Fruit fly (Drosophila melanogaster) whole organism, embryonic: ENCODE data around the gene Pino.
A peak's percentile ranks its signal among the peaks of the same experiment; 100 is the strongest.

Source experiments
- Asciz ChIP-seq: fragments of 200-800 bp; sonication (Bioruptor generic); optimal IDR thresholded peaks from 2 replicates; lab custom pipeline; 2017; ENCODE audit warnings: missing biosample characterization, mild to moderate bottlenecking, missing genetic modification characterization, missing genetic modification reagents
- Awh ChIP-seq: fragments of 200-800 bp; sonication (Bioruptor generic); IDR thresholded peaks from 2 replicates; pipeline ENCODE4, ENCODE4 v1.3.6; 2022; ENCODE audit warnings: missing biosample characterization, missing genetic modification characterization
- CG11398 ChIP-seq: fragments of 200-800 bp; sonication (Bioruptor generic); optimal IDR thresholded peaks from 2 replicates; lab custom pipeline; 2016; ENCODE audit warnings: missing biosample characterization, missing genetic modification characterization
- CG12769 ChIP-seq: fragments of 200-800 bp; sonication (Bioruptor generic); optimal IDR thresholded peaks from 2 replicates; lab custom pipeline; 2019; ENCODE audit warnings: missing biosample characterization, mild to moderate bottlenecking, missing genetic modification characterization, moderate library complexity
- CG13424 ChIP-seq: fragments of 200-800 bp; sonication (Bioruptor generic); optimal IDR thresholded peaks from 2 replicates; lab custom pipeline; 2019; ENCODE audit warnings: missing biosample characterization, mild to moderate bottlenecking, missing genetic modification characterization, moderate library complexity
- CG15601 ChIP-seq: fragments of 200-800 bp; sonication (Bioruptor generic); optimal IDR thresholded peaks from 3 replicates; lab custom pipeline; 2019; ENCODE audit warnings: missing biosample characterization, mild to moderate bottlenecking, missing genetic modification characterization, moderate library complexity
- CG17328 ChIP-seq: fragments of 200-800 bp; sonication (Bioruptor generic); IDR thresholded peaks from 2 replicates; pipeline ENCODE4 v1.3.6; 2022; ENCODE audit warnings: missing biosample characterization, missing genetic modification characterization
- CG17359 ChIP-seq: fragments of 200-800 bp; sonication (Bioruptor generic); optimal IDR thresholded peaks from 3 replicates; lab custom pipeline; 2018; ENCODE audit warnings: missing biosample characterization, mild to moderate bottlenecking, missing genetic modification characterization, moderate library complexity
- CG2875 ChIP-seq: fragments of 200-800 bp; sonication (Bioruptor generic); optimal IDR thresholded peaks from 2 replicates; lab custom pipeline; 2017; ENCODE audit warnings: missing biosample characterization, mild to moderate bottlenecking, missing genetic modification characterization, missing genetic modification reagents
- CG30403 ChIP-seq: fragments of 200-800 bp; sonication (Bioruptor generic); optimal IDR thresholded peaks from 3 replicates; lab custom pipeline; 2016; ENCODE audit warnings: missing biosample characterization, missing genetic modification characterization
- CG31224 ChIP-seq: fragments of 200-800 bp; sonication (Bioruptor generic); IDR thresholded peaks from 2 replicates; pipeline ENCODE4 v1.3.6; 2022; ENCODE audit warnings: missing biosample characterization, missing genetic modification characterization
- CG4404 ChIP-seq: fragments of 200-800 bp; sonication (Bioruptor generic); IDR thresholded peaks from 2 replicates; pipeline ENCODE4 v1.3.6; 2022; ENCODE audit warnings: missing biosample characterization, missing genetic modification characterization
- CG4617 ChIP-seq: fragments of 200-800 bp; sonication (Bioruptor generic); optimal IDR thresholded peaks from 3 replicates; lab custom pipeline; 2016; ENCODE audit warnings: missing biosample characterization, missing genetic modification characterization, borderline replicate concordance
- CG6791 ChIP-seq: fragments of 200-800 bp; sonication (Bioruptor generic); IDR thresholded peaks from 3 replicates; pipeline ENCODE4 v1.3.6; 2022; ENCODE audit warnings: missing biosample characterization, missing genetic modification characterization; ENCODE audit not compliant: partially characterized antibody
- CG7928 ChIP-seq: fragments of 200-800 bp; sonication (Bioruptor generic); optimal IDR thresholded peaks from 2 replicates; lab custom pipeline; 2017; ENCODE audit warnings: missing biosample characterization, mild to moderate bottlenecking, missing genetic modification characterization
- CG7987 ChIP-seq: fragments of 200-800 bp; sonication (Bioruptor generic); optimal IDR thresholded peaks from 2 replicates; lab custom pipeline; 2018; ENCODE audit warnings: missing biosample characterization, mild to moderate bottlenecking, missing genetic modification characterization, moderate library complexity
- Dip2 ChIP-seq: fragments of 200-800 bp; sonication (Bioruptor generic); IDR thresholded peaks from 2 replicates; pipeline ENCODE4 v1.3.6; 2022; ENCODE audit warnings: missing biosample characterization, missing genetic modification characterization
- Doc3 ChIP-seq: fragments of 200-800 bp; sonication (Bioruptor generic); IDR thresholded peaks from 3 replicates; pipeline ENCODE4 v1.3.6; 2022; ENCODE audit warnings: missing biosample characterization, missing genetic modification characterization; ENCODE audit not compliant: partially characterized antibody
- Ets97D ChIP-seq: fragments of 200-800 bp; sonication (Bioruptor generic); optimal IDR thresholded peaks from 3 replicates; lab custom pipeline; 2016; ENCODE audit warnings: missing biosample characterization, missing genetic modification characterization
- Lhr ChIP-seq: fragments of 200-800 bp; sonication (Bioruptor generic); optimal IDR thresholded peaks from 3 replicates; lab custom pipeline; 2017; ENCODE audit warnings: mild to moderate bottlenecking, missing biosample characterization, missing genetic modification reagents, missing genetic modification characterization
- Lim3 ChIP-seq: fragments of 200-800 bp; sonication (Bioruptor generic); IDR thresholded peaks from 2 replicates; pipeline ENCODE4 v1.3.6; 2022; ENCODE audit warnings: missing biosample characterization, missing genetic modification characterization
- Mad ChIP-seq: fragments of 200-800 bp; sonication (Bioruptor generic); optimal IDR thresholded peaks from 2 replicates; lab custom pipeline; 2016; ENCODE audit warnings: missing biosample characterization, missing genetic modification characterization
- NfI ChIP-seq: fragments of 200-800 bp; sonication (Bioruptor generic); optimal IDR thresholded peaks from 3 replicates; lab custom pipeline; 2018; ENCODE audit warnings: missing biosample characterization, mild to moderate bottlenecking, missing genetic modification characterization, moderate library complexity
- Sox100B ChIP-seq: fragments of 200-800 bp; sonication (Bioruptor generic); optimal IDR thresholded peaks from 3 replicates; lab custom pipeline; 2018; ENCODE audit warnings: missing biosample characterization, mild to moderate bottlenecking, missing genetic modification characterization
- TFAM ChIP-seq: fragments of 200-800 bp; sonication (Bioruptor generic); optimal IDR thresholded peaks from 2 replicates; lab custom pipeline; 2017; ENCODE audit warnings: missing biosample characterization, missing genetic modification characterization, inconsistent platforms
- abd-A ChIP-seq: fragments of 200-800 bp; sonication (Bioruptor generic); optimal IDR thresholded peaks from 3 replicates; lab custom pipeline; 2019; ENCODE audit warnings: missing biosample characterization, mild to moderate bottlenecking, missing genetic modification characterization, moderate library complexity
- ato ChIP-seq: fragments of 200-800 bp; sonication (Bioruptor generic); IDR thresholded peaks from 2 replicates; pipeline ENCODE4 v1.3.6; 2022; ENCODE audit warnings: missing biosample characterization, missing genetic modification characterization; ENCODE audit not compliant: partially characterized antibody
- bigmax ChIP-seq: fragments of 200-800 bp; sonication (Bioruptor generic); optimal IDR thresholded peaks from 2 replicates; lab custom pipeline; 2018; ENCODE audit warnings: missing biosample characterization, mild to moderate bottlenecking, missing genetic modification characterization
- btn ChIP-seq: fragments of 200-800 bp; sonication (Bioruptor generic); optimal IDR thresholded peaks from 2 replicates; lab custom pipeline; 2016; ENCODE audit warnings: missing biosample characterization, missing genetic modification characterization
- caup ChIP-seq: fragments of 200-800 bp; sonication (Bioruptor generic); optimal IDR thresholded peaks from 3 replicates; lab custom pipeline; 2017; ENCODE audit warnings: missing biosample characterization, mild to moderate bottlenecking, missing genetic modification characterization, moderate library complexity; ENCODE audit not compliant: severe bottlenecking
- chif ChIP-seq, 2 experiments: fragments of 200-800 bp; sonication (Bioruptor generic); optimal IDR thresholded peaks; 3 replicates each; lab custom pipeline; 2016; ENCODE audit warnings: missing biosample characterization in 2 of 2, missing genetic modification characterization in 2 of 2
- crol ChIP-seq: fragments of 200-800 bp; sonication (Bioruptor generic); IDR thresholded peaks from 2 replicates; pipeline ENCODE4 v1.3.6; 2022; ENCODE audit warnings: missing biosample characterization, missing genetic modification characterization
- ewg ChIP-seq: fragments of 200-800 bp; sonication (Bioruptor generic); optimal IDR thresholded peaks from 3 replicates; lab custom pipeline; 2017; ENCODE audit warnings: mild to moderate bottlenecking, missing biosample characterization, missing genetic modification reagents, missing genetic modification characterization
- gcm2 ChIP-seq: fragments of 200-800 bp; sonication (Bioruptor generic); optimal IDR thresholded peaks from 2 replicates; lab custom pipeline; 2016; ENCODE audit warnings: missing biosample characterization, missing genetic modification characterization
- gem ChIP-seq: fragments of 200-800 bp; sonication (Bioruptor generic); optimal IDR thresholded peaks from 2 replicates; lab custom pipeline; 2019; ENCODE audit warnings: missing biosample characterization, mild to moderate bottlenecking, missing genetic modification characterization, moderate library complexity
- grau ChIP-seq: fragments of 200-800 bp; optimal IDR thresholded peaks from 3 replicates; lab custom pipeline; 2019; ENCODE audit warnings: missing biosample characterization, mild to moderate bottlenecking, missing genetic modification characterization, moderate library complexity
- grn ChIP-seq: fragments of 200-800 bp; sonication (Bioruptor generic); optimal IDR thresholded peaks from 3 replicates; lab custom pipeline; 2017; ENCODE audit warnings: missing biosample characterization, missing genetic modification characterization
- gro ChIP-seq: fragments of 200-800 bp; sonication (Bioruptor generic); optimal IDR thresholded peaks from 2 replicates; lab custom pipeline; 2016; ENCODE audit warnings: missing biosample characterization, missing genetic modification characterization
- gsb ChIP-seq: fragments of 200-800 bp; sonication (Bioruptor generic); IDR thresholded peaks from 2 replicates; pipeline ENCODE4 v1.3.6; 2022; ENCODE audit warnings: missing biosample characterization, missing genetic modification characterization
- ham ChIP-seq: fragments of 200-800 bp; sonication (Bioruptor generic); IDR thresholded peaks from 2 replicates; pipeline ENCODE4 v1.3.6; 2022; ENCODE audit warnings: missing biosample characterization, missing genetic modification characterization
- ken ChIP-seq: fragments of 200-800 bp; sonication (Bioruptor generic); IDR thresholded peaks from 3 replicates; pipeline ENCODE4 v1.3.6; 2022; ENCODE audit warnings: missing biosample characterization, missing genetic modification characterization
- mirr ChIP-seq: fragments of 200-800 bp; sonication (Bioruptor generic); optimal IDR thresholded peaks from 3 replicates; lab custom pipeline; 2018; ENCODE audit warnings: missing biosample characterization, mild to moderate bottlenecking, missing genetic modification characterization
- nmo ChIP-seq: fragments of 200-800 bp; sonication (Bioruptor generic); optimal IDR thresholded peaks from 2 replicates; lab custom pipeline; 2018; ENCODE audit warnings: missing biosample characterization, mild to moderate bottlenecking, missing genetic modification characterization, moderate library complexity
- oc ChIP-seq: fragments of 200-800 bp; sonication (Bioruptor generic); optimal IDR thresholded peaks from 2 replicates; lab custom pipeline; 2018; ENCODE audit warnings: missing biosample characterization, mild to moderate bottlenecking, missing genetic modification characterization, moderate library complexity
- pb ChIP-seq: fragments of 200-800 bp; sonication (Bioruptor generic); optimal IDR thresholded peaks from 3 replicates; lab custom pipeline; 2016; ENCODE audit warnings: missing biosample characterization, missing genetic modification characterization
- slou ChIP-seq: fragments of 200-800 bp; sonication (Bioruptor generic); optimal IDR thresholded peaks from 3 replicates; lab custom pipeline; 2016; ENCODE audit warnings: missing biosample characterization, missing genetic modification characterization
- stwl ChIP-seq: fragments of 200-800 bp; sonication (Bioruptor generic); optimal IDR thresholded peaks from 3 replicates; lab custom pipeline; 2018; ENCODE audit warnings: missing biosample characterization, mild to moderate bottlenecking, missing genetic modification characterization, moderate library complexity
- tio ChIP-seq: fragments of 200-800 bp; sonication (Bioruptor generic); optimal IDR thresholded peaks from 2 replicates; lab custom pipeline; 2017; ENCODE audit warnings: missing biosample characterization, missing genetic modification characterization, inconsistent platforms
- unpg ChIP-seq: fragments of 200-800 bp; sonication (Bioruptor generic); optimal IDR thresholded peaks from 3 replicates; lab custom pipeline; 2018; ENCODE audit warnings: missing biosample characterization, mild to moderate bottlenecking, missing genetic modification characterization, moderate library complexity
- usp ChIP-seq: fragments of >200 bp; optimal IDR thresholded peaks from 2 replicates; lab custom pipeline; 2017; ENCODE audit warnings: missing biosample characterization, missing genetic modification characterization

Pino gene

dm6 chr2L:1169867-1170415, 41.2 kb upstream of the Pino start, which contains the start of the genes CG31922 and Plap (continued):
- TF ChIP-seq CG31224 (GFP tag; lab: Robert Waterston, UW) (peak; percentile 33; the same call in 1 of the 2 replicates), Awh (GFP tag; lab: Robert Waterston, UW) (peak; percentile 42; the same call in 1 of the 2 replicates), btn (no peak), CG13424 (tag; lab: Kevin White, UChicago) (peak; percentile 76), ken (GFP tag; lab: Robert Waterston, UW) (no peak), TFAM (GFP tag; lab: Kevin White, UChicago) (no peak), CG7987 (no peak), unpg (GFP tag; lab: Kevin White, UChicago) (peak; percentile 61), nmo (GFP tag; lab: Kevin White, UChicago) (peak; percentile 85), CG12769 (no peak), oc (tag; lab: Kevin White, UChicago) (no peak), CG6791 (GFP tag; lab: Robert Waterston, UW) (peak; percentile 77; the same call in 2 of the 3 replicates), CG15601 (peak; percentile 71), CG17328 (GFP tag; lab: Robert Waterston, UW) (peak; percentile 17; the same call in 1 of the 2 replicates), Lim3 (no peak), gsb (GFP tag; lab: Robert Waterston, UW) (no peak), CG4617 (GFP tag; lab: Kevin White, UChicago) (peak; percentile 68), grau (tag; lab: Kevin White, UChicago) (peak; percentile 76), abd-A (tag; lab: Kevin White, UChicago) (no peak), stwl (tag; lab: Kevin White, UChicago) (peak; percentile 74), Lhr (peak; percentile 59), Ets97D (GFP tag; lab: Kevin White, UChicago) (peak; percentile 75), ewg (GFP tag; lab: Kevin White, UChicago) (no peak), ham (GFP tag; lab: Robert Waterston, UW) (no peak), Asciz (GFP tag; lab: Kevin White, UChicago) (no peak), grn (no peak), CG2875 (GFP tag; lab: Kevin White, UChicago) (no peak), bigmax (GFP tag; lab: Kevin White, UChicago) (no peak), CG4404 (GFP tag; lab: Robert Waterston, UW) (peak; percentile 67), Dip2 (GFP tag; lab: Robert Waterston, UW) (no peak), pb (GFP tag; lab: Kevin White, UChicago) (no peak), Doc3 (peak; percentile 94), tio (no peak), ato (GFP tag; lab: Robert Waterston, UW) (peak; percentile 53), CG7928 (peak; percentile 39), Sox100B (GFP tag; lab: Kevin White, UChicago) (no peak), gro (GFP tag; lab: Kevin White, UChicago) (peak; percentile 31), slou (GFP tag; lab: Kevin White, UChicago) (peak; percentile 68), NfI (GFP tag; lab: Kevin White, UChicago) (peak; percentile 75), Mad (peak; percentile 70), CG30403 (GFP tag; lab: Kevin White, UChicago) (peak; percentile 87), gcm2 (no peak), crol (no peak), mirr (no peak), gem (tag; lab: Kevin White, UChicago) (no peak), CG17359 (tag; lab: Kevin White, UChicago) (peak; percentile 40), caup (peak; percentile 14), chif (GFP tag; optimal IDR thresholded peaks at IDR 0.05; lab: Kevin White, UChicago) (peak; percentile 34 to 53), CG11398 (GFP tag; lab: Kevin White, UChicago) (no peak), usp (GFP tag; lab: Kevin White, UChicago) (no peak)
